Worm (Caenorhabditis elegans): ENCODE data around the gene kel-10.

DNA sequence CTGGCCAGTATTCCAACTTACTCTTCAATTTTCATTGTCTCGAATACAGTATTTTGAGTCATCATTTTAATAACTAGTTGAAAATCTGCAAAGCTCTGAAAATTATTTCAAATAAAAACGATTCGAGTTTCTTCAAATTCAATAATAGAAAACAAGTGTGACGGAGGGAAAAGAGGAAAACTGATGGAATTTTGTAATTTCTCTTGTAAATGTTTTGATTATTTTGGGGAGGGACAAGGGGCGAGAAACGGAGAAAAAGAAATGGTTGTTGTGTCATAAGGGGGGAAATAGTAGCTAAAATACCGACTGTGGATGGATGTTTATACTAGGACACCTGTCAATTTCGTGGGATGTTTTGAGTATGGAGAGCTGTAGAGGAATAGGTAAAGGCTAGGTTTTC lies 23.1 kb downstream of the kel-10 start, which contains the start of gene T16G12.9:
- TF ChIP-seq blmp-1 (tag; optimal IDR thresholded peaks at IDR 0.05) (no peak), skn-1 (tag; optimal IDR thresholded peaks at IDR 0.05) (no peak), unc-62 (GFP tag; optimal IDR thresholded peaks at IDR 0.05) (no peak), mdl-1 (tag; optimal IDR thresholded peaks at IDR 0.05) (no peak), rnt-1 (tag; optimal IDR thresholded peaks at IDR 0.05) (no peak), nhr-12 (tag; optimal IDR thresholded peaks at IDR 0.05) (no peak), ceh-82 (tag; optimal IDR thresholded peaks at IDR 0.05) (no peak), fos-1 (tag; optimal IDR thresholded peaks at IDR 0.05) (no peak), aly-2 (tag; optimal IDR thresholded peaks at IDR 0.05) (no peak), unc-86 (tag; optimal IDR thresholded peaks at IDR 0.05) (no peak), zag-1 (tag; optimal IDR thresholded peaks at IDR 0.05) (no peak), lin-35 (GFP tag; optimal IDR thresholded peaks at IDR 0.05) (no peak), lin-39 (tag; optimal IDR thresholded peaks at IDR 0.05) (no peak), snpc-4 (tag; optimal IDR thresholded peaks at IDR 0.05) (no peak)
